Fruit fly (Drosophila melanogaster) whole organism, embryonic: Measurements from ENCODE around the gene CG5096.

ENCODE experiments used
- CG11560 ChIP-seq: fragments of 200-800 bp; sonication (Bioruptor generic); IDR thresholded peaks from 3 replicates; pipeline ENCODE4 v1.3.6; 2022; ENCODE audit warnings: missing biosample characterization, missing genetic modification characterization
- CG13624 ChIP-seq: fragments of 200-800 bp; sonication (Bioruptor generic); optimal IDR thresholded peaks from 2 replicates; lab custom pipeline; 2016; ENCODE audit warnings: missing biosample characterization, missing genetic modification characterization
- CG15011 ChIP-seq: fragments of 200-800 bp; sonication (Bioruptor generic); optimal IDR thresholded peaks from 3 replicates; lab custom pipeline; 2018; ENCODE audit warnings: missing biosample characterization, mild to moderate bottlenecking, missing genetic modification characterization
- CG15601 ChIP-seq: fragments of 200-800 bp; sonication (Bioruptor generic); optimal IDR thresholded peaks from 3 replicates; lab custom pipeline; 2019; ENCODE audit warnings: missing biosample characterization, mild to moderate bottlenecking, missing genetic modification characterization, moderate library complexity
- CG16813 ChIP-seq: fragments of 200-800 bp; sonication (Bioruptor generic); IDR thresholded peaks from 3 replicates; pipeline ENCODE4 v1.3.6; 2022; ENCODE audit warnings: missing biosample characterization, missing genetic modification characterization; ENCODE audit not compliant: partially characterized antibody
- CG17186 ChIP-seq: fragments of 200-800 bp; sonication (Bioruptor generic); optimal IDR thresholded peaks from 3 replicates; lab custom pipeline; 2017; ENCODE audit warnings: missing biosample characterization, missing genetic modification reagents, missing genetic modification characterization
- CG17361 ChIP-seq: fragments of 200-800 bp; sonication (Bioruptor generic); IDR thresholded peaks from 3 replicates; pipeline ENCODE4 v1.3.6; 2022; ENCODE audit warnings: missing biosample characterization, missing genetic modification characterization
- CG1832 ChIP-seq: fragments of 200-800 bp; sonication (Bioruptor generic); optimal IDR thresholded peaks from 2 replicates; lab custom pipeline; 2017; ENCODE audit warnings: missing biosample characterization, mild to moderate bottlenecking, missing genetic modification characterization, inconsistent platforms
- CG2120 ChIP-seq: fragments of 200-800 bp; sonication (Bioruptor generic); optimal IDR thresholded peaks from 3 replicates; lab custom pipeline; 2016; ENCODE audit warnings: missing biosample characterization, missing genetic modification characterization
- CG33213 ChIP-seq: fragments of 200-800 bp; sonication (Bioruptor generic); optimal IDR thresholded peaks from 3 replicates; lab custom pipeline; 2016; ENCODE audit warnings: missing biosample characterization, missing genetic modification characterization
- CG4617 ChIP-seq: fragments of 200-800 bp; sonication (Bioruptor generic); optimal IDR thresholded peaks from 3 replicates; lab custom pipeline; 2016; ENCODE audit warnings: missing biosample characterization, missing genetic modification characterization, borderline replicate concordance
- CG7271 ChIP-seq: fragments of 200-800 bp; sonication (Bioruptor generic); optimal IDR thresholded peaks from 2 replicates; lab custom pipeline; 2018; ENCODE audit warnings: missing biosample characterization, mild to moderate bottlenecking, missing genetic modification characterization, moderate library complexity
- CG7556 ChIP-seq: fragments of 200-800 bp; sonication (Bioruptor generic); optimal IDR thresholded peaks from 2 replicates; lab custom pipeline; 2017; ENCODE audit warnings: missing biosample characterization, mild to moderate bottlenecking, missing genetic modification characterization
- CG8290 ChIP-seq, 3 experiments: fragments of 200-800 bp; sonication (Bioruptor generic); optimal IDR thresholded peaks; 2 replicates each; lab custom pipeline; 2016 to 2019; ENCODE audit warnings: missing biosample characterization in 3 of 3, missing genetic modification characterization in 3 of 3, mild to moderate bottlenecking in 2 of 3, moderate library complexity in 1 of 3
- CG8388 ChIP-seq: fragments of 200-800 bp; sonication (Bioruptor generic); optimal IDR thresholded peaks from 2 replicates; lab custom pipeline; 2019; ENCODE audit warnings: missing biosample characterization, mild to moderate bottlenecking, missing genetic modification characterization, moderate library complexity
- CG8924 ChIP-seq: fragments of 200-800 bp; optimal IDR thresholded peaks from 3 replicates; lab custom pipeline; 2019; ENCODE audit warnings: missing biosample characterization, mild to moderate bottlenecking, missing genetic modification characterization, moderate library complexity
- CG9932 ChIP-seq: fragments of 200-800 bp; sonication (Bioruptor generic); IDR thresholded peaks from 2 replicates; pipeline ENCODE4 v1.3.6; 2022; ENCODE audit warnings: missing biosample characterization, missing genetic modification characterization
- Chrac-16 ChIP-seq: fragments of 200-800 bp; sonication (Bioruptor generic); optimal IDR thresholded peaks from 3 replicates; lab custom pipeline; 2016; ENCODE audit warnings: missing biosample characterization, missing genetic modification characterization
- D ChIP-seq, 2 experiments: fragments of 200-800 bp in 1 of 2; fragments of >200 bp in 1 of 2; sonication (Bioruptor generic) in 1 of 2; optimal IDR thresholded peaks; 2 replicates in 1 of 2; 3 replicates in 1 of 2; lab custom pipeline; 2017; ENCODE audit warnings: mild to moderate bottlenecking in 1 of 2, missing biosample characterization in 1 of 2, missing genetic modification characterization in 1 of 2, missing genetic modification reagents in 1 of 2
- Dref ChIP-seq: fragments of 200-800 bp; sonication (Bioruptor generic); IDR thresholded peaks from 2 replicates; pipeline ENCODE4 v1.3.6; 2022; ENCODE audit warnings: missing biosample characterization, missing genetic modification characterization
- Hmr ChIP-seq: fragments of 200-800 bp; sonication (Bioruptor generic); optimal IDR thresholded peaks from 3 replicates; lab custom pipeline; 2017; ENCODE audit warnings: mild to moderate bottlenecking, missing biosample characterization, missing genetic modification reagents, missing genetic modification characterization
- Hr3 ChIP-seq: fragments of 200-800 bp; sonication (Bioruptor generic); optimal IDR thresholded peaks from 3 replicates; lab custom pipeline; 2016; ENCODE audit warnings: missing biosample characterization, missing genetic modification characterization
- MBD-R2 ChIP-seq: fragments of 200-800 bp; sonication (Bioruptor generic); IDR thresholded peaks from 2 replicates; pipeline ENCODE4 v1.3.6; 2022; ENCODE audit warnings: missing biosample characterization, missing genetic modification characterization
- Opbp ChIP-seq: fragments of 200-800 bp; sonication (Bioruptor generic); IDR thresholded peaks from 3 replicates; pipeline ENCODE4 v1.3.6; 2022; ENCODE audit warnings: missing biosample characterization, missing genetic modification characterization; ENCODE audit not compliant: partially characterized antibody
- Sry-δ ChIP-seq: fragments of 200-800 bp; sonication (Bioruptor generic); optimal IDR thresholded peaks from 2 replicates; lab custom pipeline; 2016; ENCODE audit warnings: missing biosample characterization, missing genetic modification characterization
- Vsx1 ChIP-seq: fragments of 200-800 bp; sonication (Bioruptor generic); optimal IDR thresholded peaks from 2 replicates; lab custom pipeline; 2017; ENCODE audit warnings: missing biosample characterization, mild to moderate bottlenecking, missing genetic modification characterization, missing genetic modification reagents
- YL-1 ChIP-seq: fragments of 200-800 bp; sonication (Bioruptor generic); optimal IDR thresholded peaks from 3 replicates; lab custom pipeline; 2017; ENCODE audit warnings: missing biosample characterization, mild to moderate bottlenecking, missing genetic modification characterization
- ato ChIP-seq: fragments of 200-800 bp; sonication (Bioruptor generic); IDR thresholded peaks from 2 replicates; pipeline ENCODE4 v1.3.6; 2022; ENCODE audit warnings: missing biosample characterization, missing genetic modification characterization; ENCODE audit not compliant: partially characterized antibody
- chinmo ChIP-seq: fragments of 200-800 bp; sonication (Bioruptor generic); IDR thresholded peaks from 4 replicates; pipeline ENCODE4 v1.3.6; 2022; ENCODE audit warnings: missing biosample characterization, missing genetic modification characterization; ENCODE audit not compliant: partially characterized antibody
- crol ChIP-seq: fragments of 200-800 bp; sonication (Bioruptor generic); IDR thresholded peaks from 2 replicates; pipeline ENCODE4 v1.3.6; 2022; ENCODE audit warnings: missing biosample characterization, missing genetic modification characterization
- danr ChIP-seq: fragments of 200-800 bp; sonication (Bioruptor generic); IDR thresholded peaks from 2 replicates; pipeline ENCODE4 v1.3.6; 2022; ENCODE audit warnings: missing biosample characterization, missing genetic modification characterization
- dm ChIP-seq: fragments of 200-800 bp; sonication (Bioruptor generic); optimal IDR thresholded peaks from 3 replicates; lab custom pipeline; 2016; ENCODE audit warnings: missing biosample characterization, missing genetic modification characterization
- dpn ChIP-seq, 2 experiments: fragments of 200-800 bp; sonication (Bioruptor generic); optimal IDR thresholded peaks; 3 replicates each; lab custom pipeline; 2016; ENCODE audit warnings: missing biosample characterization in 2 of 2, missing genetic modification characterization in 2 of 2
- gcm ChIP-seq: fragments of 200-800 bp; sonication (Bioruptor generic); optimal IDR thresholded peaks from 2 replicates; lab custom pipeline; 2019; ENCODE audit warnings: missing biosample characterization, mild to moderate bottlenecking, missing genetic modification characterization, moderate library complexity
- gcm2 ChIP-seq: fragments of 200-800 bp; sonication (Bioruptor generic); optimal IDR thresholded peaks from 2 replicates; lab custom pipeline; 2016; ENCODE audit warnings: missing biosample characterization, missing genetic modification characterization
- hbn ChIP-seq: fragments of 200-800 bp; sonication (Bioruptor generic); IDR thresholded peaks from 2 replicates; pipeline ENCODE4 v1.3.6; 2022; ENCODE audit warnings: missing biosample characterization, missing genetic modification characterization; ENCODE audit not compliant: partially characterized antibody
- lbe ChIP-seq: fragments of 200-800 bp; sonication (Bioruptor generic); optimal IDR thresholded peaks from 2 replicates; lab custom pipeline; 2016; ENCODE audit warnings: missing biosample characterization, mild to moderate bottlenecking, missing genetic modification characterization
- pan ChIP-seq, 4 experiments: fragments of >200 bp in 3 of 4; fragments of 200-800 bp in 1 of 4; sonication (Bioruptor generic) in 1 of 4; optimal IDR thresholded peaks in 3 of 4; IDR thresholded peaks in 1 of 4; 2 replicates each; pipeline versions ENCODE4 v1.3.6 to Lab custom; 2017 to 2022; ENCODE audit warnings: missing biosample characterization in 2 of 4, missing genetic modification characterization in 2 of 4, mixed read lengths in 1 of 4
- pfk ChIP-seq: fragments of 200-800 bp; sonication (Bioruptor generic); optimal IDR thresholded peaks from 2 replicates; lab custom pipeline; 2018; ENCODE audit warnings: missing biosample characterization, mild to moderate bottlenecking, missing genetic modification characterization, moderate library complexity
- psq ChIP-seq: fragments of 200-800 bp; sonication (Bioruptor generic); optimal IDR thresholded peaks from 2 replicates; lab custom pipeline; 2017; ENCODE audit warnings: missing biosample characterization, missing genetic modification characterization
- pzg ChIP-seq: fragments of 200-800 bp; sonication (Bioruptor generic); optimal IDR thresholded peaks from 3 replicates; lab custom pipeline; 2018; ENCODE audit warnings: missing biosample characterization, mild to moderate bottlenecking, missing genetic modification characterization, moderate library complexity
- schlank ChIP-seq: fragments of 200-800 bp; sonication (Bioruptor generic); optimal IDR thresholded peaks from 2 replicates; lab custom pipeline; 2018; ENCODE audit warnings: missing biosample characterization, mild to moderate bottlenecking, missing genetic modification characterization
- sens ChIP-seq: fragments of 200-800 bp; sonication (Bioruptor generic); peaks from one replicate; lab custom pipeline; 2016; ENCODE audit warnings: missing biosample characterization, missing genetic modification characterization
- sqz ChIP-seq: fragments of 200-800 bp; sonication (Bioruptor generic); optimal IDR thresholded peaks from 3 replicates; lab custom pipeline; 2018; ENCODE audit warnings: missing biosample characterization, mild to moderate bottlenecking, missing genetic modification characterization
- tin ChIP-seq: fragments of 200-800 bp; sonication (Bioruptor generic); optimal IDR thresholded peaks from 3 replicates; lab custom pipeline; 2016; ENCODE audit warnings: missing biosample characterization, missing genetic modification characterization
- trem ChIP-seq: fragments of 200-800 bp; optimal IDR thresholded peaks from 3 replicates; lab custom pipeline; 2019; ENCODE audit warnings: missing biosample characterization, mild to moderate bottlenecking, missing genetic modification characterization, moderate library complexity
- vnd ChIP-seq: fragments of 200-800 bp; sonication (Bioruptor generic); IDR thresholded peaks from 3 replicates; pipeline ENCODE4 v1.3.6; 2022; ENCODE audit warnings: missing biosample characterization, missing genetic modification characterization; ENCODE audit not compliant: partially characterized antibody

Gene CG5096

DNA sequence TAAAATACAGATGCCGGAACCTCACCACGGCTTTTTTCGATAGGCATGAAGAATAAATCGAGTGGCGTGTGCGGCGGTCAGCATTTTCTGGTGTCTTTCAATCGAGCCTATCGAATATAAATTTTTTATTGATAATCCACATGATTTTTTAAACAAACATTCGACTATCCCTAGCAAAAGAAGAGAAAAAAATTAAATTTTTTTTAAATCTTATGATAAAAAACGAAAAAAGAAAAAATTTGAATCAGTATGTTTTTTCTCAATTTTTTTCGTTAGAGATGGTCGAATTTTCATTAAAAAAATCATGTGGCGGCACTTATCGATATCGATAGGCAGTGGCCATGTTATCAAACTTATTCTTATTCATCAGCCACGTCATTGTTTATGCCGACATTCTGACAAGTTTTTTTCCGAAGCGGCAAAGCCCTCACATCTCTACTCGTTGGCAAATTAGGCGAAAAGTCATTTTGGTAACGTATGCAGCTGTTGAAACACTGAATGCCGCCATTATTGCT, 44.5 kb downstream of the CG5096 start, which contains the start of the genes SmB and KdelR (continued):
- TF ChIP-seq CG17186 (GFP tag; lab: Kevin White, UChicago) (peak; percentile 3), trem (tag; lab: Kevin White, UChicago) (peak; percentile 78), CG8290 (GFP tag; optimal IDR thresholded peaks at IDR 0.05; lab: Kevin White, UChicago) (peak; percentile 40), CG8290 (tag; optimal IDR thresholded peaks at IDR 0.05; lab: Kevin White, UChicago) (peak in 1 of 2 experiments; percentile 53), dpn (GFP tag; optimal IDR thresholded peaks at IDR 0.05; lab: Kevin White, UChicago) (peak in 1 of 2 experiments; percentile 13), pan (optimal IDR thresholded peaks at IDR 0.05; lab: Kevin White, UChicago) (no peak), pan (GFP tag; optimal IDR thresholded peaks at IDR 0.05 in 1 of 2, IDR thresholded peaks at IDR 0.05 in 1 of 2) (no peak), Hmr (GFP tag; lab: Kevin White, UChicago) (no peak), gcm2 (GFP tag; lab: Kevin White, UChicago) (no peak), Sry-δ (peak; percentile 89), sens (peak; percentile 81), hbn (GFP tag; lab: Robert Waterston, UW) (peak; percentile 71), lbe (GFP tag; lab: Kevin White, UChicago) (peak; percentile 67), psq (no peak), Opbp (GFP tag; lab: Robert Waterston, UW) (peak; percentile 64; the same call in 2 of the 3 replicates), YL-1 (GFP tag; lab: Kevin White, UChicago) (peak; percentile 89), danr (no peak), CG16813 (peak; percentile 82), ato (peak; percentile 68), D (optimal IDR thresholded peaks at IDR 0.05; lab: Kevin White, UChicago) (no peak), D (GFP tag; optimal IDR thresholded peaks at IDR 0.05; lab: Kevin White, UChicago) (no peak), CG9932 (GFP tag; lab: Robert Waterston, UW) (peak; percentile 28; the same call in 1 of the 2 replicates), dm (GFP tag; lab: Kevin White, UChicago) (peak; percentile 80), CG17361 (GFP tag; lab: Robert Waterston, UW) (peak; percentile 60; the same call in 2 of the 3 replicates), CG8388 (GFP tag; lab: Kevin White, UChicago) (peak; percentile 21), MBD-R2 (GFP tag; lab: Robert Waterston, UW) (peak; percentile 55), CG15011 (no peak), vnd (GFP tag; lab: Robert Waterston, UW) (peak; percentile 89; the same call in 2 of the 3 replicates), Chrac-16 (GFP tag; lab: Kevin White, UChicago) (peak; percentile 7), CG8924 (peak; percentile 69), CG15601 (tag; lab: Kevin White, UChicago) (peak; percentile 53), sqz (GFP tag; lab: Kevin White, UChicago) (peak; percentile 84), CG11560 (tag; lab: Robert Waterston, UW) (peak; percentile 98), pzg (peak; percentile 51), Hr3 (no peak), CG7556 (GFP tag; lab: Kevin White, UChicago) (peak; percentile 30), CG13624 (peak; percentile 33), gcm (peak; percentile 40), pfk (GFP tag; lab: Kevin White, UChicago) (peak; percentile 25), CG4617 (GFP tag; lab: Kevin White, UChicago) (peak; percentile 18), tin (GFP tag; lab: Kevin White, UChicago) (peak; percentile 22), CG2120 (GFP tag; lab: Kevin White, UChicago) (peak; percentile 51), schlank (tag; lab: Kevin White, UChicago) (no peak), Dref (GFP tag; lab: Robert Waterston, UW) (peak; percentile 80), CG1832 (no peak), crol (no peak), Vsx1 (GFP tag; lab: Kevin White, UChicago) (peak; percentile 69), CG33213 (GFP tag; lab: Kevin White, UChicago) (peak; percentile 4), CG7271 (tag; lab: Kevin White, UChicago) (peak; percentile 8), chinmo (GFP tag; lab: Robert Waterston, UW) (peak; percentile 61; the same call in 1 of the 4 replicates)
